Worm (Caenorhabditis elegans): ENCODE data around the gene C03C10.5.

The C03C10.5 gene

ce11 chrIII:4095441-4096095 is 3.6 kb upstream of the C03C10.5 start, which contains the start of gene C03C10.7:
C03C10.7 (plus strand) TSS chrIII:4096045.
- TF ChIP-seq ztf-29 (GFP tag; IDR thresholded peaks at IDR 0.05) (no peak), tab-1 (GFP tag; IDR thresholded peaks at IDR 0.05) (no peak), cog-1 (tag; optimal IDR thresholded peaks at IDR 0.05) (no peak), ref-1 (GFP tag; conservative IDR thresholded peaks at IDR 0.05) (no peak), klf-2 (GFP tag; conservative IDR thresholded peaks at IDR 0.05) (no peak), ztf-23 (GFP tag; IDR thresholded peaks at IDR 0.05) (no peak), med-1 (GFP tag; optimal IDR thresholded peaks at IDR 0.05; ENCODE audit: insufficient read depth) (no peak), T22C8.4 (GFP tag; IDR thresholded peaks at IDR 0.05) (no peak), flt-1 (GFP tag; IDR thresholded peaks at IDR 0.05) (no peak)

ce11 chrIII:4094681-4095080 is 2.8 kb upstream of the C03C10.5 start, which contains the start of gene rnr-2:
rnr-2 (minus strand) TSS chrIII:4094921.
- TF ChIP-seq ref-1 (GFP tag; conservative IDR thresholded peaks at IDR 0.05): no peak
- no peak for TF ChIP-seq ztf-29 (GFP tag; IDR thresholded peaks at IDR 0.05)
- no peak for TF ChIP-seq tab-1 (GFP tag; IDR thresholded peaks at IDR 0.05)
- no peak for TF ChIP-seq flt-1 (GFP tag; IDR thresholded peaks at IDR 0.05)
- no peak for TF ChIP-seq klf-2 (GFP tag; conservative IDR thresholded peaks at IDR 0.05)
- no peak for TF ChIP-seq cog-1 (tag; optimal IDR thresholded peaks at IDR 0.05)
- no peak for TF ChIP-seq T22C8.4 (GFP tag; IDR thresholded peaks at IDR 0.05)
- TF ChIP-seq ztf-23 (GFP tag; IDR thresholded peaks at IDR 0.05): no peak
- no peak for TF ChIP-seq med-1 (GFP tag; optimal IDR thresholded peaks at IDR 0.05; ENCODE audit: insufficient read depth)

ce11 chrIII:4092962-4093361 is 1.0 kb upstream of the C03C10.5 start:
- no peak for TF ChIP-seq ztf-23 (GFP tag; IDR thresholded peaks at IDR 0.05)
- TF ChIP-seq ref-1 (GFP tag; conservative IDR thresholded peaks at IDR 0.05): no peak
- TF ChIP-seq cog-1 (tag; optimal IDR thresholded peaks at IDR 0.05): no peak
- TF ChIP-seq flt-1 (GFP tag; IDR thresholded peaks at IDR 0.05): no peak
- no peak for TF ChIP-seq ztf-29 (GFP tag; IDR thresholded peaks at IDR 0.05)
- no peak for TF ChIP-seq T22C8.4 (GFP tag; IDR thresholded peaks at IDR 0.05)
- no peak for TF ChIP-seq med-1 (GFP tag; optimal IDR thresholded peaks at IDR 0.05; ENCODE audit: insufficient read depth)
- TF ChIP-seq klf-2 (GFP tag; conservative IDR thresholded peaks at IDR 0.05): no peak
- no peak for TF ChIP-seq tab-1 (GFP tag; IDR thresholded peaks at IDR 0.05)

- TF ChIP-seq med-1 (GFP tag; optimal IDR thresholded peaks at IDR 0.05; ENCODE audit: insufficient read depth): no peak
- no peak for TF ChIP-seq tab-1 (GFP tag; IDR thresholded peaks at IDR 0.05)
- TF ChIP-seq ztf-23 (GFP tag; IDR thresholded peaks at IDR 0.05): no peak
These were observed 1.1 kb downstream of the C03C10.5 start, which contains the start of gene C03C10.2 for ce11 chrIII:4090773-4091172. C03C10.2 (plus strand) TSS chrIII:4091073.

- TF ChIP-seq cog-1 (tag; optimal IDR thresholded peaks at IDR 0.05): no peak
- no peak for TF ChIP-seq ztf-23 (GFP tag; IDR thresholded peaks at IDR 0.05)
- TF ChIP-seq klf-2 (GFP tag; conservative IDR thresholded peaks at IDR 0.05): no peak
- no peak for TF ChIP-seq med-1 (GFP tag; optimal IDR thresholded peaks at IDR 0.05; ENCODE audit: insufficient read depth)
- no peak for TF ChIP-seq tab-1 (GFP tag; IDR thresholded peaks at IDR 0.05)
- no peak for TF ChIP-seq flt-1 (GFP tag; IDR thresholded peaks at IDR 0.05)
- no peak for TF ChIP-seq ztf-29 (GFP tag; IDR thresholded peaks at IDR 0.05)
- no peak for TF ChIP-seq T22C8.4 (GFP tag; IDR thresholded peaks at IDR 0.05)
- TF ChIP-seq ref-1 (GFP tag; conservative IDR thresholded peaks at IDR 0.05): no peak
These were observed 3.5 kb downstream of the C03C10.5 start for ce11 chrIII:4088338-4088918.

- peak; percentile 74 for TF ChIP-seq cog-1 (tag; optimal IDR thresholded peaks at IDR 0.05)
- no peak for TF ChIP-seq ref-1 (GFP tag; conservative IDR thresholded peaks at IDR 0.05)
These were observed 4.4 kb downstream of the C03C10.5 start for ce11 chrIII:4087565-4087964.

- TF ChIP-seq T22C8.4 (GFP tag; IDR thresholded peaks at IDR 0.05): no peak
- TF ChIP-seq klf-2 (GFP tag; conservative IDR thresholded peaks at IDR 0.05): no peak
- no peak for TF ChIP-seq ztf-29 (GFP tag; IDR thresholded peaks at IDR 0.05)
- TF ChIP-seq ref-1 (GFP tag; conservative IDR thresholded peaks at IDR 0.05): no peak
- no peak for TF ChIP-seq cog-1 (tag; optimal IDR thresholded peaks at IDR 0.05)
- no peak for TF ChIP-seq tab-1 (GFP tag; IDR thresholded peaks at IDR 0.05)
- TF ChIP-seq flt-1 (GFP tag; IDR thresholded peaks at IDR 0.05): no peak
- no peak for TF ChIP-seq med-1 (GFP tag; optimal IDR thresholded peaks at IDR 0.05; ENCODE audit: insufficient read depth)
- TF ChIP-seq ztf-23 (GFP tag; IDR thresholded peaks at IDR 0.05): no peak
These were observed 4.9 kb downstream of the C03C10.5 start for ce11 chrIII:4087064-4087463.

- TF ChIP-seq flt-1 (GFP tag; IDR thresholded peaks at IDR 0.05) (no peak), T22C8.4 (GFP tag; IDR thresholded peaks at IDR 0.05) (no peak), klf-2 (GFP tag; conservative IDR thresholded peaks at IDR 0.05) (no peak), ztf-23 (GFP tag; IDR thresholded peaks at IDR 0.05) (no peak), ztf-29 (GFP tag; IDR thresholded peaks at IDR 0.05) (no peak), ref-1 (GFP tag; conservative IDR thresholded peaks at IDR 0.05) (no peak), med-1 (GFP tag; optimal IDR thresholded peaks at IDR 0.05; ENCODE audit: insufficient read depth) (no peak), tab-1 (GFP tag; IDR thresholded peaks at IDR 0.05) (no peak), cog-1 (tag; optimal IDR thresholded peaks at IDR 0.05) (no peak)
These were observed 5.4 kb downstream of the C03C10.5 start, which contains the start of gene kin-19 for ce11 chrIII:4086536-4086935. kin-19 (minus strand) TSS chrIII:4086636.

ce11 chrIII:4085657-4086056 is 6.3 kb downstream of the C03C10.5 start:
- no peak for TF ChIP-seq ref-1 (GFP tag; conservative IDR thresholded peaks at IDR 0.05)
- no peak for TF ChIP-seq ztf-23 (GFP tag; IDR thresholded peaks at IDR 0.05)
- no peak for TF ChIP-seq tab-1 (GFP tag; IDR thresholded peaks at IDR 0.05)
- no peak for TF ChIP-seq ztf-29 (GFP tag; IDR thresholded peaks at IDR 0.05)

- no peak for TF ChIP-seq tab-1 (GFP tag; IDR thresholded peaks at IDR 0.05)
- no peak for TF ChIP-seq T22C8.4 (GFP tag; IDR thresholded peaks at IDR 0.05)
- TF ChIP-seq flt-1 (GFP tag; IDR thresholded peaks at IDR 0.05): no peak
These were observed 8.5 kb downstream of the C03C10.5 start for ce11 chrIII:4083429-4083828.
